Fruit fly (Drosophila melanogaster) whole organism, prepupa: Measurements from ENCODE around the gene CG32266.

Experiments used
- CG1621 ChIP-seq: fragments of 200-800 bp; sonication (Bioruptor generic); optimal IDR thresholded peaks from 3 replicates; lab custom pipeline; 2018; ENCODE audit warnings: missing biosample characterization, mild to moderate bottlenecking, missing genetic modification characterization
- CG16779 ChIP-seq: fragments of 200-800 bp; sonication (Bioruptor generic); optimal IDR thresholded peaks from 3 replicates; lab custom pipeline; 2017; ENCODE audit warnings: missing biosample characterization, mild to moderate bottlenecking, missing genetic modification characterization
- Eip93F ChIP-seq: fragments of 200-800 bp; sonication (Bioruptor generic); optimal IDR thresholded peaks from 2 replicates; lab custom pipeline; 2016; ENCODE audit warnings: missing biosample characterization, mild to moderate bottlenecking, missing genetic modification characterization
- Met ChIP-seq: fragments of 200-800 bp; sonication (Bioruptor generic); optimal IDR thresholded peaks from 3 replicates; lab custom pipeline; 2016; ENCODE audit warnings: missing biosample characterization, missing genetic modification characterization
- net ChIP-seq: fragments of 200-800 bp; sonication (Bioruptor generic); optimal IDR thresholded peaks from 3 replicates; lab custom pipeline; 2016; ENCODE audit warnings: missing biosample characterization, missing genetic modification characterization
- topi ChIP-seq: fragments of 200-800 bp; sonication (Bioruptor generic); optimal IDR thresholded peaks from 3 replicates; lab custom pipeline; 2016; ENCODE audit warnings: missing biosample characterization, missing genetic modification characterization

DNA sequence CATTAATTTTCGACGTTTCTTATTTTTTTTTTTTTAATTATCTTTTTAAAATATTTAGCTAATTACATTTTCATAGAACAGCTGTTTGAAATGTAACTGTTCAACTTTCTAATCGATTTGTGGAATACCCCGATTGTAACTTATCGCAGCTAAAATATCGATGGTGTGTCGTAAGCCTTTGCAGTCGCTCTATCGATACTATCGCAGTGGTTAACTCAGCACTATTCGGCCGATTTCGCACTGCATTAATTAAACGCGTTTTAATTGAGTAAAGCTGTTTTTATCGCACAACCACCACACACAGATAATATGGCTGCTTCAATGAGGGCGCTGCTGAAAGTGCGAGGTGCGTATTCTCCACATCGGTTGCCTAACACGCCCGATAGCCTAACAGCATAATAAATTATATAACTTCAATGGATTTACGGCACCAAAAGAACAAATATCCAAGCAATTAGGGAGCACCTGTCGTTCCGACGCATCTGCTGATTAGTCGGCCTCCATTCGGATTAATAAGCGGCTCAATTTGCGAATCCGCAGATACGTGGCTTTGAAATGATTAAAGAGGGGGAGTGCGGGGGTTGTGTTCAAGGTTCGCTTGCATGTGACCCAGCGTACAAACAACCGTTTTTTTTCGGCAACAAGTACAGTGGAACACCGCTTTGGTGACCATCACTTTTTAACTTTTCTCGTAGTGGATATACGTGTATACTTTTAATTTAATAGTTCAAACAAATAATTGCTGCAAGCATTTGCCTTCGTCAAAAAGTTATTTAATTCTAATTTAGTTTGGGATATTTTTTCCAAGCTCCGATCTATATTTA is 23.6 kb downstream of the CG32266 start, which contains the start of gene Scsalpha1:
- TF ChIP-seq topi (GFP tag; lab: Kevin White, UChicago) = peak; percentile 10
- no peak for TF ChIP-seq net (GFP tag; lab: Kevin White, UChicago)
- TF ChIP-seq Met (GFP tag; lab: Kevin White, UChicago) = no peak
- TF ChIP-seq CG1621 (tag; lab: Kevin White, UChicago) = no peak
- TF ChIP-seq CG16779 (tag; lab: Kevin White, UChicago) = no peak
- TF ChIP-seq Eip93F (GFP tag; lab: Kevin White, UChicago) = no peak
